Fruit fly (Drosophila melanogaster) whole organism, embryonic: ENCODE data around the gene pyx.

Experiments used
- Ada2b ChIP-seq: fragments of 200-800 bp; sonication (Bioruptor generic); IDR thresholded peaks from 2 replicates; pipeline ENCODE4 v1.3.6; 2022; ENCODE audit warnings: missing biosample characterization, missing genetic modification characterization
- Asciz ChIP-seq: fragments of 200-800 bp; sonication (Bioruptor generic); optimal IDR thresholded peaks from 2 replicates; lab custom pipeline; 2017; ENCODE audit warnings: missing biosample characterization, mild to moderate bottlenecking, missing genetic modification characterization, missing genetic modification reagents
- Bteb2 ChIP-seq: fragments of 200-800 bp; sonication (Bioruptor generic); optimal IDR thresholded peaks from 2 replicates; lab custom pipeline; 2016; ENCODE audit warnings: missing biosample characterization, missing genetic modification characterization
- CG10147 ChIP-seq: fragments of 200-800 bp; sonication (Bioruptor generic); optimal IDR thresholded peaks from 2 replicates; lab custom pipeline; 2019; ENCODE audit warnings: missing biosample characterization, mild to moderate bottlenecking, missing genetic modification characterization, moderate library complexity
- CG10321 ChIP-seq: fragments of 200-800 bp; sonication (Bioruptor generic); IDR thresholded peaks from 2 replicates; pipeline ENCODE4 v1.3.6; 2022; ENCODE audit warnings: missing biosample characterization, missing genetic modification characterization
- CG11456 ChIP-seq: fragments of 200-800 bp; sonication (Bioruptor generic); IDR thresholded peaks from 3 replicates; pipeline ENCODE4 v1.3.6; 2022; ENCODE audit warnings: missing biosample characterization, missing genetic modification characterization
- CG11696 ChIP-seq: fragments of 200-800 bp; sonication (Bioruptor generic); IDR thresholded peaks from 2 replicates; pipeline ENCODE4 v1.3.6; 2022; ENCODE audit warnings: missing biosample characterization, missing genetic modification characterization
- CG11723 ChIP-seq: fragments of 200-800 bp; sonication (Bioruptor generic); optimal IDR thresholded peaks from 2 replicates; lab custom pipeline; 2017; ENCODE audit warnings: missing biosample characterization, mild to moderate bottlenecking, missing genetic modification characterization
- CG14667 ChIP-seq: fragments of 200-800 bp; sonication (Bioruptor generic); IDR thresholded peaks from 2 replicates; pipeline ENCODE4 v1.3.6; 2022; ENCODE audit warnings: missing biosample characterization, missing genetic modification characterization
- CG14965 ChIP-seq: fragments of 200-800 bp; sonication (Bioruptor generic); optimal IDR thresholded peaks from 2 replicates; lab custom pipeline; 2016; ENCODE audit warnings: missing biosample characterization, missing genetic modification characterization, borderline replicate concordance
- CG15479 ChIP-seq: fragments of 200-800 bp; sonication (Bioruptor generic); optimal IDR thresholded peaks from 3 replicates; lab custom pipeline; 2019; ENCODE audit warnings: missing biosample characterization, mild to moderate bottlenecking, missing genetic modification characterization, moderate library complexity
- CG15514 ChIP-seq: fragments of 200-800 bp; sonication (Bioruptor generic); optimal IDR thresholded peaks from 3 replicates; lab custom pipeline; 2017; ENCODE audit warnings: missing biosample characterization, missing genetic modification characterization, mild to moderate bottlenecking, moderate library complexity, missing genetic modification reagents
- CG16863 ChIP-seq: fragments of 200-800 bp; sonication (Bioruptor generic); optimal IDR thresholded peaks from 3 replicates; lab custom pipeline; 2016; ENCODE audit warnings: missing biosample characterization, missing genetic modification characterization
- CG17186 ChIP-seq: fragments of 200-800 bp; sonication (Bioruptor generic); optimal IDR thresholded peaks from 3 replicates; lab custom pipeline; 2017; ENCODE audit warnings: missing biosample characterization, missing genetic modification reagents, missing genetic modification characterization
- CG18011 ChIP-seq: fragments of 200-800 bp; sonication (Bioruptor generic); optimal IDR thresholded peaks from 2 replicates; lab custom pipeline; 2017; ENCODE audit warnings: missing biosample characterization, missing genetic modification characterization, mild to moderate bottlenecking, moderate library complexity, missing genotype
- CG2116 ChIP-seq: fragments of 200-800 bp; sonication (Bioruptor generic); optimal IDR thresholded peaks from 3 replicates; lab custom pipeline; 2018; ENCODE audit warnings: missing biosample characterization, mild to moderate bottlenecking, missing genetic modification characterization
- CG2129 ChIP-seq: fragments of 200-800 bp; sonication (Bioruptor generic); IDR thresholded peaks from 2 replicates; pipeline ENCODE4 v1.3.6; 2022; ENCODE audit warnings: missing biosample characterization, missing genetic modification characterization; ENCODE audit not compliant: partially characterized antibody
- CG34376 ChIP-seq: fragments of 200-800 bp; sonication (Bioruptor generic); optimal IDR thresholded peaks from 2 replicates; lab custom pipeline; 2018; ENCODE audit warnings: missing biosample characterization, mild to moderate bottlenecking, missing genetic modification characterization
- CG3838 ChIP-seq: fragments of 200-800 bp; sonication (Bioruptor generic); optimal IDR thresholded peaks from 3 replicates; lab custom pipeline; 2016; ENCODE audit warnings: missing biosample characterization, missing genetic modification characterization
- CG4707 ChIP-seq: fragments of 200-800 bp; sonication (Bioruptor generic); optimal IDR thresholded peaks from 2 replicates; lab custom pipeline; 2018; ENCODE audit warnings: missing biosample characterization, mild to moderate bottlenecking, missing genetic modification characterization, moderate library complexity
- CG4820 ChIP-seq: fragments of 200-800 bp; sonication (Bioruptor generic); optimal IDR thresholded peaks from 3 replicates; lab custom pipeline; 2016; ENCODE audit warnings: missing biosample characterization, missing genetic modification characterization
- CG6272 ChIP-seq: fragments of 200-800 bp; sonication (Bioruptor generic); IDR thresholded peaks from 2 replicates; pipeline ENCODE4 v1.3.6; 2022; ENCODE audit warnings: missing biosample characterization, missing genetic modification characterization
- CG7963 ChIP-seq: fragments of 200-800 bp; sonication (Bioruptor generic); IDR thresholded peaks from 3 replicates; pipeline ENCODE4 v1.3.6; 2022; ENCODE audit warnings: missing biosample characterization, missing genetic modification characterization; ENCODE audit not compliant: partially characterized antibody
- CG9817 ChIP-seq: fragments of 200-800 bp; sonication (Bioruptor generic); optimal IDR thresholded peaks from 2 replicates; lab custom pipeline; 2018; ENCODE audit warnings: missing biosample characterization, mild to moderate bottlenecking, missing genetic modification characterization, moderate library complexity
- Dip2 ChIP-seq: fragments of 200-800 bp; sonication (Bioruptor generic); IDR thresholded peaks from 2 replicates; pipeline ENCODE4 v1.3.6; 2022; ENCODE audit warnings: missing biosample characterization, missing genetic modification characterization
- HmgZ ChIP-seq: fragments of 200-800 bp; sonication (Bioruptor generic); optimal IDR thresholded peaks from 2 replicates; lab custom pipeline; 2018; ENCODE audit warnings: missing biosample characterization, mild to moderate bottlenecking, missing genetic modification characterization
- NC2β ChIP-seq: fragments of 200-800 bp; sonication (Bioruptor generic); optimal IDR thresholded peaks from 2 replicates; lab custom pipeline; 2016; ENCODE audit warnings: missing biosample characterization, missing genetic modification characterization
- Pdp1 ChIP-seq, 2 experiments: fragments of 200-800 bp; sonication (Bioruptor generic); optimal IDR thresholded peaks; 3 replicates each; lab custom pipeline; 2016; ENCODE audit warnings: missing biosample characterization in 2 of 2, missing genetic modification characterization in 2 of 2, mild to moderate bottlenecking in 1 of 2, moderate library complexity in 1 of 2
- Taf1 ChIP-seq: fragments of 200-800 bp; sonication (Bioruptor generic); IDR thresholded peaks from 2 replicates; pipeline ENCODE4 v1.3.6; 2022; ENCODE audit warnings: missing biosample characterization, missing genetic modification characterization
- bcd ChIP-seq: fragments of 200-800 bp; sonication (Bioruptor generic); optimal IDR thresholded peaks from 2 replicates; lab custom pipeline; 2017; ENCODE audit warnings: missing biosample characterization, mild to moderate bottlenecking, missing genetic modification characterization
- crc ChIP-seq: fragments of 200-800 bp; sonication (Bioruptor generic); optimal IDR thresholded peaks from 2 replicates; lab custom pipeline; 2016; ENCODE audit warnings: missing biosample characterization, missing genetic modification characterization
- dati ChIP-seq: fragments of 200-800 bp; sonication (Bioruptor generic); IDR thresholded peaks from 2 replicates; pipeline ENCODE4 v1.3.6; 2022; ENCODE audit warnings: missing biosample characterization, missing genetic modification characterization
- disco-r ChIP-seq: fragments of 200-800 bp; sonication (Bioruptor generic); optimal IDR thresholded peaks from 2 replicates; lab custom pipeline; 2016; ENCODE audit warnings: missing biosample characterization, missing genetic modification characterization
- dpn ChIP-seq, 2 experiments: fragments of 200-800 bp; sonication (Bioruptor generic); optimal IDR thresholded peaks; 3 replicates each; lab custom pipeline; 2016; ENCODE audit warnings: missing biosample characterization in 2 of 2, missing genetic modification characterization in 2 of 2
- gcm2 ChIP-seq: fragments of 200-800 bp; sonication (Bioruptor generic); optimal IDR thresholded peaks from 2 replicates; lab custom pipeline; 2016; ENCODE audit warnings: missing biosample characterization, missing genetic modification characterization
- inv ChIP-seq: fragments of 200-800 bp; sonication (Bioruptor generic); IDR thresholded peaks from 2 replicates; pipeline ENCODE4 v1.3.6; 2022; ENCODE audit warnings: missing biosample characterization, missing genetic modification characterization; ENCODE audit not compliant: partially characterized antibody
- ken ChIP-seq: fragments of 200-800 bp; sonication (Bioruptor generic); IDR thresholded peaks from 3 replicates; pipeline ENCODE4 v1.3.6; 2022; ENCODE audit warnings: missing biosample characterization, missing genetic modification characterization
- klu ChIP-seq: fragments of 200-800 bp; sonication (Bioruptor generic); IDR thresholded peaks from 2 replicates; pipeline ENCODE4 v1.3.6; 2022; ENCODE audit warnings: missing biosample characterization, missing genetic modification characterization
- lmd ChIP-seq: fragments of 200-800 bp; sonication (Bioruptor generic); IDR thresholded peaks from 2 replicates; pipeline ENCODE4 v1.3.6; 2022; ENCODE audit warnings: missing biosample characterization, missing genetic modification characterization
- maf-S ChIP-seq: fragments of 200-800 bp; sonication (Bioruptor generic); optimal IDR thresholded peaks from 2 replicates; lab custom pipeline; 2016; ENCODE audit warnings: missing biosample characterization, missing genetic modification characterization
- nau ChIP-seq: fragments of 200-800 bp; sonication (Bioruptor generic); optimal IDR thresholded peaks from 3 replicates; lab custom pipeline; 2017; ENCODE audit warnings: missing biosample characterization, mild to moderate bottlenecking, missing genetic modification characterization, missing genetic modification reagents
- org-1 ChIP-seq: fragments of 200-800 bp; sonication (Bioruptor generic); optimal IDR thresholded peaks from 2 replicates; lab custom pipeline; 2017; ENCODE audit warnings: missing biosample characterization, missing genetic modification characterization
- p53 ChIP-seq: fragments of 200-800 bp; sonication (Bioruptor generic); optimal IDR thresholded peaks from 2 replicates; lab custom pipeline; 2016; ENCODE audit warnings: missing biosample characterization, missing genetic modification characterization
- rib ChIP-seq: fragments of 200-800 bp; sonication (Bioruptor generic); IDR thresholded peaks from 2 replicates; pipeline ENCODE4 v1.3.6; 2022; ENCODE audit warnings: missing biosample characterization, missing genetic modification characterization
- row ChIP-seq: fragments of 200-800 bp; sonication (Bioruptor generic); IDR thresholded peaks from 3 replicates; pipeline ENCODE4 v1.3.6; 2022; ENCODE audit warnings: missing biosample characterization, missing genetic modification characterization
- run ChIP-seq: fragments of 200-800 bp; sonication (Bioruptor generic); optimal IDR thresholded peaks from 3 replicates; lab custom pipeline; 2018; ENCODE audit warnings: missing biosample characterization, mild to moderate bottlenecking, missing genetic modification characterization
- sima ChIP-seq: fragments of 200-800 bp; sonication (Bioruptor generic); optimal IDR thresholded peaks from 2 replicates; lab custom pipeline; 2016; ENCODE audit warnings: missing biosample characterization, missing genetic modification characterization
- sna ChIP-seq: fragments of 200-800 bp; sonication (Bioruptor generic); IDR thresholded peaks from 2 replicates; pipeline ENCODE4 v1.3.6; 2022; ENCODE audit warnings: missing biosample characterization, missing genetic modification characterization; ENCODE audit not compliant: partially characterized antibody
- ssp ChIP-seq: fragments of 200-800 bp; sonication (Bioruptor generic); IDR thresholded peaks from 2 replicates; pipeline ENCODE4 v1.3.6; 2022; ENCODE audit warnings: missing biosample characterization, missing genetic modification characterization
- tgo ChIP-seq: fragments of 200-800 bp; sonication (Bioruptor generic); IDR thresholded peaks from 3 replicates; pipeline ENCODE4 v1.3.6; 2022; ENCODE audit warnings: missing biosample characterization, missing genetic modification characterization

Gene pyx

dm6 chr3L:205723-206284 lies 17.1 kb downstream of the pyx start, which contains the start of the genes Gk1 and CG13876 (continued):
- no peak for TF ChIP-seq NC2β (GFP tag; lab: Kevin White, UChicago)
- TF ChIP-seq row (GFP tag; lab: Robert Waterston, UW) = peak; percentile 96
- TF ChIP-seq p53 (GFP tag; lab: Kevin White, UChicago) = no peak
- peak; percentile 94 for TF ChIP-seq Ada2b (GFP tag; lab: Robert Waterston, UW)
- TF ChIP-seq CG10147 (GFP tag; lab: Kevin White, UChicago) = peak; percentile 97
- TF ChIP-seq bcd (GFP tag; lab: Kevin White, UChicago) = peak; percentile 94
- no peak for TF ChIP-seq CG14965 (GFP tag; lab: Kevin White, UChicago)
- TF ChIP-seq Bteb2 (GFP tag; lab: Kevin White, UChicago) = peak; percentile 77
- peak; percentile 91 for TF ChIP-seq CG15514 (GFP tag; lab: Kevin White, UChicago)
- TF ChIP-seq crc (GFP tag; lab: Kevin White, UChicago) = no peak
- TF ChIP-seq Taf1 (GFP tag; lab: Robert Waterston, UW) = peak; percentile 86
- TF ChIP-seq disco-r = no peak
- peak; percentile 80 for TF ChIP-seq CG18011 (GFP tag; lab: Kevin White, UChicago)
- peak; percentile 94 for TF ChIP-seq rib (GFP tag; lab: Robert Waterston, UW)
- peak; percentile 68 to 91 for TF ChIP-seq dpn (GFP tag; optimal IDR thresholded peaks at IDR 0.05; lab: Kevin White, UChicago)
- TF ChIP-seq inv (GFP tag; lab: Robert Waterston, UW) = no peak
- TF ChIP-seq CG14667 (GFP tag; lab: Robert Waterston, UW) = peak; percentile 84
- TF ChIP-seq CG11456 (GFP tag; lab: Robert Waterston, UW) = peak; percentile 82; the same call in 2 of the 3 replicates
- peak; percentile 76 for TF ChIP-seq CG4707
- peak; percentile 21 for TF ChIP-seq CG16863
- peak; percentile 82 for TF ChIP-seq CG15479 (GFP tag; lab: Kevin White, UChicago)
- peak; percentile 100 for TF ChIP-seq CG4820
- TF ChIP-seq Pdp1 (GFP tag; optimal IDR thresholded peaks at IDR 0.05; lab: Kevin White, UChicago) = peak; percentile 48 to 81
- peak; percentile 93 for TF ChIP-seq Asciz
- no peak for TF ChIP-seq CG7963 (GFP tag; lab: Robert Waterston, UW)
- TF ChIP-seq CG6272 = peak; percentile 67
- TF ChIP-seq sima (GFP tag; lab: Kevin White, UChicago) = no peak
- TF ChIP-seq CG2129 (GFP tag; lab: Robert Waterston, UW) = no peak
- TF ChIP-seq org-1 = peak; percentile 86
- no peak for TF ChIP-seq Dip2 (GFP tag; lab: Robert Waterston, UW)
- peak; percentile 94 for TF ChIP-seq CG9817
- peak; percentile 83; the same call in 1 of the 2 replicates for TF ChIP-seq klu
- no peak for TF ChIP-seq gcm2
- TF ChIP-seq CG10321 (GFP tag; lab: Robert Waterston, UW) = peak; percentile 65
- peak; percentile 48 for TF ChIP-seq CG17186
- peak; percentile 75 for TF ChIP-seq CG2116 (GFP tag; lab: Kevin White, UChicago)
- no peak for TF ChIP-seq sna (GFP tag; lab: Robert Waterston, UW)
- no peak for TF ChIP-seq nau (GFP tag; lab: Kevin White, UChicago)
- TF ChIP-seq CG11723 (GFP tag; lab: Kevin White, UChicago) = no peak
- TF ChIP-seq CG34376 (GFP tag; lab: Kevin White, UChicago) = peak; percentile 98
- peak; percentile 78 for TF ChIP-seq ssp (GFP tag; lab: Robert Waterston, UW)
- TF ChIP-seq CG11696 (GFP tag; lab: Robert Waterston, UW) = peak; percentile 88
- peak; percentile 92 for TF ChIP-seq run
- peak; percentile 68 for TF ChIP-seq CG3838 (GFP tag; lab: Kevin White, UChicago)
- peak; percentile 89 for TF ChIP-seq lmd (GFP tag; lab: Robert Waterston, UW)
- TF ChIP-seq dati = peak; percentile 57; the same call in 1 of the 2 replicates
- peak; percentile 98 for TF ChIP-seq HmgZ
- peak; percentile 91 for TF ChIP-seq ken (GFP tag; lab: Robert Waterston, UW)
- peak; percentile 94 for TF ChIP-seq tgo (GFP tag; lab: Robert Waterston, UW)
- peak; percentile 28 for TF ChIP-seq maf-S (GFP tag; lab: Kevin White, UChicago)
